Fruit fly (Drosophila melanogaster): ENCODE measurements around the gene tant.

The tant gene

dm6 chr3L:6054803-6055202 is at the start of gene tant:
tant (plus strand) TSS chr3L:6055136.
- no peak for TF ChIP-seq CG17801 (GFP tag; optimal IDR thresholded peaks at IDR 0.05; ENCODE audit: partially characterized antibody)

dm6 chr3L:6010921-6011320 is 44.0 kb upstream of the tant start, which contains the start of gene alphaKap4:
alphaKap4 (minus strand) TSS chr3L:6011021.
- no peak for TF ChIP-seq CG17801 (GFP tag; optimal IDR thresholded peaks at IDR 0.05; ENCODE audit: partially characterized antibody)

- TF ChIP-seq CG17801 (GFP tag; optimal IDR thresholded peaks at IDR 0.05; ENCODE audit: partially characterized antibody), result no peak
These were observed 42.0 kb upstream of the tant start for dm6 chr3L:6012950-6013349.

dm6 chr3L:6022142-6022541 is 32.8 kb upstream of the tant start:
- no peak for TF ChIP-seq CG17801 (GFP tag; optimal IDR thresholded peaks at IDR 0.05; ENCODE audit: partially characterized antibody)

dm6 chr3L:6033008-6033407 is 21.9 kb upstream of the tant start:
- no peak for TF ChIP-seq CG17801 (GFP tag; optimal IDR thresholded peaks at IDR 0.05; ENCODE audit: partially characterized antibody)

dm6 chr3L:6034511-6034910 is 20.4 kb upstream of the tant start, which contains the start of gene CG10477:
CG10477 (minus strand) TSS chr3L:6034611.
- no peak for TF ChIP-seq CG17801 (GFP tag; optimal IDR thresholded peaks at IDR 0.05; ENCODE audit: partially characterized antibody)

dm6 chr3L:6034916-6035315 is 20.0 kb upstream of the tant start, which contains the start of gene yip7:
yip7 (plus strand) TSS chr3L:6035216.
- TF ChIP-seq CG17801 (GFP tag; optimal IDR thresholded peaks at IDR 0.05; ENCODE audit: partially characterized antibody), result no peak

- TF ChIP-seq CG17801 (GFP tag; optimal IDR thresholded peaks at IDR 0.05; ENCODE audit: partially characterized antibody), result no peak
These were observed 18.8 kb upstream of the tant start for dm6 chr3L:6036141-6036540.

- no peak for TF ChIP-seq CG17801 (GFP tag; optimal IDR thresholded peaks at IDR 0.05; ENCODE audit: partially characterized antibody)
These were observed 18.1 kb upstream of the tant start, which contains the start of gene CG6462 for dm6 chr3L:6036811-6037210. CG6462 (plus strand) TSS chr3L:6037111.

dm6 chr3L:6038720-6039205 is 16.2 kb upstream of the tant start, which contains the start of gene Jon65Aiv:
Jon65Aiv (plus strand) TSS chr3L:6039155.
- no peak for TF ChIP-seq CG17801 (GFP tag; optimal IDR thresholded peaks at IDR 0.05; ENCODE audit: partially characterized antibody)

dm6 chr3L:6050230-6050807 is 4.6 kb upstream of the tant start, which contains the start of gene Jon65Aiii:
Jon65Aiii (plus strand) TSS chr3L:6050757.
- no peak for TF ChIP-seq CG17801 (GFP tag; optimal IDR thresholded peaks at IDR 0.05; ENCODE audit: partially characterized antibody)

dm6 chr3L:6052021-6052420 is 2.9 kb upstream of the tant start, which contains the start of gene Jon65Aii:
Jon65Aii (plus strand) TSS chr3L:6052321.
- TF ChIP-seq CG17801 (GFP tag; optimal IDR thresholded peaks at IDR 0.05; ENCODE audit: partially characterized antibody), result no peak

dm6 chr3L:6054343-6054742 is 593 bp upstream of the tant start, which contains the start of gene Jon65Ai:
Jon65Ai (minus strand) TSS chr3L:6054443.
- no peak for TF ChIP-seq CG17801 (GFP tag; optimal IDR thresholded peaks at IDR 0.05; ENCODE audit: partially characterized antibody)

- TF ChIP-seq CG17801 (GFP tag; optimal IDR thresholded peaks at IDR 0.05; ENCODE audit: partially characterized antibody), result no peak
These were observed 4.2 kb downstream of the tant start, which contains the start of gene CG6592 for dm6 chr3L:6059062-6059708. CG6592 (plus strand) TSS chr3L:6059658.

dm6 chr3L:6062860-6063607 is 8.1 kb downstream of the tant start, which contains the start of gene CG10472:
CG10472 (minus strand) TSS chr3L:6062910.
- TF ChIP-seq CG17801 (GFP tag; optimal IDR thresholded peaks at IDR 0.05; ENCODE audit: partially characterized antibody), result no peak
